Worm (Caenorhabditis elegans) whole organism, young adult: ENCODE data around the gene swt-4.

Experiments
- F52B5.7 ChIP-seq: sonication (generic microtip); optimal IDR thresholded peaks from 2 replicates; lab custom pipeline; 2016; ENCODE audit warnings: mild to moderate bottlenecking, missing genetic modification characterization, missing compliant biosample characterization
- F57A8.1 ChIP-seq: fragments of 200-800 bp; sonication (Bioruptor generic); optimal IDR thresholded peaks from 2 replicates; lab custom pipeline; 2018; ENCODE audit warnings: mild to moderate bottlenecking, missing genetic modification characterization, moderate library complexity, missing compliant biosample characterization
- Y67H2A.10 ChIP-seq: fragments of 200-800 bp; sonication (Bioruptor generic); conservative IDR thresholded peaks from 2 replicates; pipeline ENCODE4 v1.3.6; 2022; ENCODE audit warnings: missing genetic modification reagents, missing genetic modification characterization, missing compliant biosample characterization
- efl-1 ChIP-seq: fragments of 150-350 bp; optimal IDR thresholded peaks from 2 replicates; lab custom pipeline; 2014; ENCODE audit warnings: missing biosample characterization, missing genetic modification reagents, missing genetic modification characterization
- him-1 ChIP-seq: sonication (generic microtip); optimal IDR thresholded peaks from 2 replicates; lab custom pipeline; 2016; ENCODE audit warnings: missing genotype, missing genetic modification reagents, missing genetic modification characterization, missing compliant biosample characterization
- hlh-12 ChIP-seq: sonication (generic microtip); optimal IDR thresholded peaks from 2 replicates; lab custom pipeline; 2016; ENCODE audit warnings: missing genetic modification characterization, missing compliant biosample characterization
- let-607 ChIP-seq, 2 experiments: fragments of 200-800 bp in 1 of 2; sonication (Bioruptor generic) in 1 of 2; sonication (generic microtip) in 1 of 2; optimal IDR thresholded peaks; 2 replicates each; lab custom pipeline; 2016 to 2018; ENCODE audit warnings: mild to moderate bottlenecking in 2 of 2, missing compliant biosample characterization in 2 of 2, missing genetic modification characterization in 2 of 2, moderate library complexity in 2 of 2, missing genotype in 1 of 2
- madf-6 ChIP-seq: fragments of 200-800 bp; sonication (Bioruptor generic); IDR thresholded peaks from 2 replicates; pipeline ENCODE4 v1.3.6; 2022; ENCODE audit warnings: missing genetic modification reagents, missing genetic modification characterization, missing compliant biosample characterization
- pha-4 ChIP-seq: fragments of 150-350 bp; sonication (generic microtip); optimal IDR thresholded peaks from 2 replicates; lab custom pipeline; 2014; ENCODE audit warnings: missing biosample characterization, missing genetic modification reagents, missing genetic modification characterization
- ztf-25 ChIP-seq: fragments of 200-800 bp; sonication (Bioruptor generic); IDR thresholded peaks from 2 replicates; pipeline ENCODE4 v1.3.6; 2022; ENCODE audit warnings: missing genetic modification reagents, missing genetic modification characterization, missing compliant biosample characterization
- ztf-6 ChIP-seq: fragments of 200-800 bp; sonication (Bioruptor generic); IDR thresholded peaks from 2 replicates; pipeline ENCODE4 v1.3.6; 2022; ENCODE audit warnings: missing genetic modification reagents, missing genetic modification characterization, missing compliant biosample characterization

DNA sequence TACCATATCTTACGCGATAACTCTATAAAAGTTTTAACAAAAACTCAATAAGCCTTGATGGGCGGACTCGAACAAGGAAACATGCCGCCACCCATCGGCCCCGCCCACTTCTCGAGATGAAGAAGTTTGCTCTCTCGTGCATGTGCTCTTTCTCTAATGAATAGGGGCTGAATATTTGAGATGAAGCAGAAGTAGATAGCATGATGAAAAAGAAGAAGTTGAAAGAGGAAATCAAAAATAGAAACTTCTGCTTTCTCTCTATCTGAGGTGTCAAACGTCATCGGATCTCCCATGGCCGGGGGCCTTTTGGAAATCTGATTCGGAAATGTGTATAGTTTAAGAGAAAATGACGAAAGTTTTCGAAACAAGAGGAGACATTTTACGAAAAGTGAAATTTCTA lies 50.1 kb downstream of the swt-4 start:
- no peak for TF ChIP-seq F52B5.7 (tag; lab: Kevin White, UChicago)
- TF ChIP-seq hlh-12 (tag; lab: Kevin White, UChicago), result no peak
- no peak for TF ChIP-seq let-607 (tag; optimal IDR thresholded peaks at IDR 0.05; lab: Kevin White, UChicago)
- no peak for TF ChIP-seq pha-4 (tag; lab: Kevin White, UChicago)
- TF ChIP-seq F57A8.1, result no peak
- TF ChIP-seq ztf-6 (GFP tag; lab: Robert Waterston, UW), result no peak
- no peak for TF ChIP-seq Y67H2A.10 (GFP tag; lab: Robert Waterston, UW)
- TF ChIP-seq him-1 (tag; lab: Kevin White, UChicago), result no peak
- TF ChIP-seq madf-6 (GFP tag; lab: Robert Waterston, UW), result no peak
- no peak for TF ChIP-seq efl-1
- TF ChIP-seq ztf-25, result no peak
